Worm (Caenorhabditis elegans) whole organism, L4/young adult: ENCODE measurements around the gene arp-11.

ENCODE experiments used
- W03F9.2 ChIP-seq: fragments of 150-350 bp; optimal IDR thresholded peaks from 2 replicates; lab custom pipeline; 2014; ENCODE audit warnings: missing biosample characterization, missing genetic modification characterization
- dao-5 ChIP-seq: sonication (generic microtip); optimal IDR thresholded peaks from 2 replicates; lab custom pipeline; 2016; ENCODE audit warnings: missing genotype, missing genetic modification characterization, moderate library complexity, missing compliant biosample characterization
- him-1 ChIP-seq: sonication (generic microtip); optimal IDR thresholded peaks from 2 replicates; lab custom pipeline; 2016; ENCODE audit warnings: missing genotype, missing genetic modification reagents, missing genetic modification characterization, missing compliant biosample characterization

Gene arp-11

DNA sequence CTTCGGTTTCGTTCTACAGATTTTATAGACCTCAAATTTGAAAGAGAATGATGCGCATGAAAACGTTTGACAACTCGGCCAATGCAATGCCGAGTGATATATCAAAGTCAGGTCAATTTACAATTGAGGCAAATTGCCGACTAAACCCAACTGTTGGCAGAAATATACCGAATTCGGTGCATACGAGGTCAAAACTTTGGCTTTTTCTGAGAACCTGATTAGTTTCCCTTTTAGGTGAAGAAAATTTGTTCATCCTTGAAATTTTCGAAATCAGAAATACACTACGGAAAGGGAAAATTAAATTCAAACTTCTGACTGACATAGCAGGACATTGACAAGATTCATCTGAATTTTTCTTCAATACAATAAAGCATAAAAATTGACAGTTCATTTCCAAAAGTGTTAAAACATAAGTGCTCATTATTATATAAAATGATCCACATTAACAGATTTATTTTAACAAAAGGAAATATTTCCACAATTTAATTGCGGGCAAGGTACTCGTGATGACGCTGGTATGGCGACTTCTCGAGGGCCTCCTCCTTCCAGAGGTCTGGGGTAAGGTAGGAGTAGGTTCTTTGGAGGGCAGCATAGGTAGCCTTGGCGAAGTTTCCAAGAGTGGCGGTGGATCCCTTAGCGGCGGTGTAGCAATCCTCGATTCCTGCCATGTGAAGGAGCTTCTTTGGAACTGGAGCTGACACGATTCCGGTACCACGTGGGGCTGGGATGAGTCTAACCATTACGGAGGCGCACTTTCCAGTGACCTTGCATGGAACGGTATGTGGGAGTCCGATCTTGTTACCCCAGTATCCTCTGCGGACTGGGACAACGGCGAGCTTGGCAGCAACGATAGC, 23.1 kb upstream of the arp-11 start:
- no peak for TF ChIP-seq dao-5 (tag; lab: Kevin White, UChicago)
- no peak for TF ChIP-seq W03F9.2
- TF ChIP-seq him-1 = no peak

DNA sequence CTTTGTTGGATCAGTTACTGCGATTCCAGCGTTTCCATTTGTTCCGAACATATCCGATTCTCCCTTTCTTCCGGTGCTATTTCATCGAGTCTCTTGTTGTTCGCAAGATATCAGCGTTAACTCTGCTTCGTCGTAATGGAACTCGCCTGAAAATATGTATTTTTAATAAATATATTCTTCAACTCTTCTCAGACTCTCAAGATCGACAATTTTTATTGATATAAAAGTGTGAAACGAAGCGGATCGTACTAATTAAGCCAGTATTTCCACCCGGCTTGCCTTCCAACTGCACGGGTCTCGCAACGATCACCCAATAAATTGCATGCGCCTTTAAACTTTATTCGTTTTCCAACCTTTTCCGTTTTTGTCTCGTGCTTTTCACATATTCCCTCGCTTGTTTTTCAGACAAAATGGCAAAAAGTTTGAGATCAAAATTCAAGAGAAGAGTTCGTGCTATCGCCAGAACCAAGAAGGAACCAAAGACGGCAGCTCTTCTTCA, 22.0 kb upstream of the arp-11 start, which contains the start of the genes xpo-3 and C49H3.3:
xpo-3 (minus strand) TSS at position 51 of the 499 bp plus-strand sequence.
C49H3.3 (plus strand) TSS at position 369 of the 499 bp plus-strand sequence.
- TF ChIP-seq him-1 = no peak
- no peak for TF ChIP-seq dao-5 (tag; lab: Kevin White, UChicago)
- TF ChIP-seq W03F9.2 = peak; percentile 79

DNA sequence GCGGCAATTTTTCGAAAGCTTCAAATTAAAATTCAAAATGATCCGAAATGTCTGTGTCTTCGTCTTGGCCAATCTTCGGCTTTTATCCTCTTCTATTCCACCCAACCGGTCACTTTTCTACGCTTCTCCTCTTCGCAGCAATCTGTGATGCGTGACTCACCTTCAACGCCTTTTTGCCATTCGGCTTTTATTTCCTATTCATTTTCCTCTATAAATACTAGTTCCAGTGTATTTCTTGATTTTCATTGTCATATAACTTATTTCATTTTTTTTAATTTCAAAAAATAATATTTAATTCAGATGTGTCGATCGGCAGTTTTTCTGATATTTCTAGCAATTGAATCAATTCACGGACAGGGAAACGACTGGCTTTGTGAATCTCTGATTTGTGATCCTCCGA, 18.1 kb upstream of the arp-11 start, which contains the start of gene C49H3.16:
C49H3.16 (plus strand) TSS at position 301 of the 400 bp plus-strand sequence.
- no peak for TF ChIP-seq him-1
- TF ChIP-seq W03F9.2 = no peak
- no peak for TF ChIP-seq dao-5 (tag; lab: Kevin White, UChicago)

DNA sequence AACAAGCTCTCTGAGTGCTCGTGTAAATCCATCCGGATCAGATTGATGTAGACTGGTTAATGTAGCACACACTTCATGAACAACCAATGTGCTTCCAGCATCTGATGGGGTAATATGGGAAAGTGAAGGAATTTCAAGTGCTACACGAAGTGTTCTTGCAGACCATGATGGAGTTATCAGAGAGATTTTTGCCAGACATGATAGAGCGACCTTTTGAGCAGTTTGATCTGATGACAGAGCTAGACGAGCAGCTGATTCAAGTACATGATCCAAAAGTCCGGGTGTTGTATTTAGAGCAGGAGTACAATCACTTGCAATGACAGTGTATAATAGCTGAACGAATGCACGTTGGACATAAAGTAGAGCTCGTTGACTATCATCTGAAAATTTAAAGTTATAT, 15.8 kb upstream of the arp-11 start:
- TF ChIP-seq dao-5 (tag; lab: Kevin White, UChicago) (no peak), W03F9.2 (no peak), him-1 (no peak)

DNA sequence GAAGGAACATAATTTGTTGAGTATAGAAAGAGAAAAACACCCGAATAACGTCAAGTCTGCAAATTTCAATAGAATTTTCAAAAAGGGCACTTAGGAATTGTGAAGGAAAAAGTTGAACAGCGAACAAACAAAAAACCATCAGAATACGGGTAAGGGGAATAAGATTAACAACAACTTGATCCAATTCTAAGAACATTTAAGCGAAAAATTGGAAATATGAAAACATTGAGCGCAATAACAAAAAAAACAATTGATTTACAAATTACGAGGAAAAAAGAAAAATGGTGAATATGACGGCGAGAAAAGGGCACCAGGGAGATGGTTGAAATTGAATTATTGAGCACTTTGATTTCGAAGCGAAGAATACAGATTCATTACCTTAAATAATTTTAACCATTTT, 14.8 kb upstream of the arp-11 start:
- TF ChIP-seq dao-5 (tag; lab: Kevin White, UChicago) (no peak), W03F9.2 (no peak), him-1 (no peak)

DNA sequence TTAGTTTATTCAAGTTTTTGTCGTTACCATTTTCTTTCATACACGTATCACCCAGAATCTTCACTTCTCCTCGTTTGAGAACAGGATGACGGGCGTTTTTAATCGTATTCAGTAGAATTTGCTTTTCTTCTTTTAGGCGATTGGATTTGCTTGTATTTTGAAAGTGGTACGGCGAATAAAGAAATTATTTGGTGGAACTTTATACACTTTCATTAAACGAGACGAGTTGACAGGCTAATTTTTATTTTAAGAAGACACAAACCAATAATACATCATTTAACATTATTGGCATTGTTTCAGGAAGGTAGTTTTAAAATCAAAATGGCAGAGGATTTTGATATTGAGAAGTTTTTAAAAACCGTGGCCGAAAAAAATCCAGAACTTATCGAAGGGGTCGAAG, 12.9 kb upstream of the arp-11 start, which contains the start of gene C49H3.4:
C49H3.4 (plus strand) TSS at position 301 of the 400 bp plus-strand sequence.
- no peak for TF ChIP-seq dao-5 (tag; lab: Kevin White, UChicago)
- no peak for TF ChIP-seq him-1
- no peak for TF ChIP-seq W03F9.2

DNA sequence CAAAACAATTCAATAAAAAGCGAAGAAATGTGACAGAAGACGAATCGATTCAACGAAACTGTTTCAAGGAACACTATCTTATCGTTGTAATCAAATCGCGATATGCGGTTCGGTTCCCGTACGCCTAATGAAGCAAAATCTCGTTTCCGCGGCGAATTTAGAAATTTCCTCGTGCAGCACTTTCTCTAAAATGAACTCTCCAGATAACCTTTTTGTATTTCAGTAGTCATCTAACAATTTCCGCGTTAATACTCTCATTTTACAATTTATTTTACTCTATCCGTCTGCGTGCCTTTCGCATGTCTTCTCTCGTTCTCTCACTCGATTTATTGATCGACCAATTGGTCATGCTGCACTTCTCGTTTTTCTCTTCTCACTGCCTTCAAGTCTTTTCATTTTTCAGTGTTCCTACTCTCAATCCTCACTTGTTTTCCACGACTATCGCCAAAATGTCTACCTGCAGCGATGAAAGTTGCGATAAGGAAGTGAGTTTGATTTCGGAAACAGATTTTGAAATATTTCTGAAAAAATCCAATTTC, 8.2 kb upstream of the arp-11 start, which contains the start of the genes npp-27 and ntl-4:
npp-27 (minus strand) TSS at position 51 of the 539 bp plus-strand sequence.
ntl-4 (plus strand) TSS at position 379 of the 539 bp plus-strand sequence.
- TF ChIP-seq him-1 = no peak

DNA sequence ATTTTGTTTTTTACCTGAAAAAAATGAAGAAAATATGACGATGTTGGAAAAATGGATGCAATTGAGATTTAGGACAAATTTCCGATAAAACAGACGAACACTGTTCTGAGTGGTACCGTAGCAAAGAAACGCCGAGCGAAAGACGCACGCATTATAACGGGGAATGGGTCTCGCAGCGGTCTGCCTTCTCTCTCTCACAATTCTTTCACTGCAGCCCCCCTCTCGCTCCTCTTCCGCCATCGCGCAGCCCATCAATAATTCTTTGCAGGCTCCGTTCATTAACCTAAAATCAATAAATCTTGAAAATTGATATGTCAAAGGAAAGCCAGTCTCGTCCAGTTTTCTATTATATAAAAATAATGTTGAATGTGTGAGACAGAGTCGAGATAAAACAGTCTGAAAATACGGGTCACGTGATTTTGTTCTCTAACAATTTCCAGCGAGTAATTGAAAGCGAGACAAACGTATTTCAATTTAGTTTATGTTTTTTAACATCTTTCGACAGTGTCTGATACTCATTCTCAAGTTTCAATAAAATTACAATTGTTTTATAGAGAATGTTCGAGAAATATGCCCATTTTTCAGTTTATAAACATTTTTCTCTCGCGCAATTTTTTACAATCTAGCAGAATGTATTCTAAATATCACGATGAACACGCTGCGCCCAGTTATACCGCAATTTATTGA, 7.5 kb upstream of the arp-11 start:
- TF ChIP-seq W03F9.2 = peak; percentile 33
- no peak for TF ChIP-seq dao-5 (tag; lab: Kevin White, UChicago)
- TF ChIP-seq him-1 = no peak

DNA sequence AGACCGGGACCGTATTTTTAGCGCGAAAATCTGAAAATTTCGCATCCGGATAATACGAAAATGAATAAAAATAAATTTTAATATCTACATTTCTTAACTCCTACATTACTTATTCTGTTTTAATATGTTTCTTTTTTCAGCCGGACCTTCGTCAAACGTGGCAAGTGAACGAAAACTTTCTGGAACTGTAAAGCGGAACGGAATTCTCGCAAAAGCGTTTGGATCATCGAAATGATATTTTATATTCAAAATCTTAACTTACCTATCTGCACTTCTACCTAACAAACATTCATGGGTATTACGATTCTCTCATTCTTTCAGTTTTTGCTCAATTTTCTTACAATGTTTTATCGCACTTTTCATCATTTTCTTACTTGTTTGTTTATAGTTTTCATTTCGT, 4.6 kb upstream of the arp-11 start:
- TF ChIP-seq dao-5 (tag; lab: Kevin White, UChicago) (no peak), him-1 (no peak), W03F9.2 (no peak)

DNA sequence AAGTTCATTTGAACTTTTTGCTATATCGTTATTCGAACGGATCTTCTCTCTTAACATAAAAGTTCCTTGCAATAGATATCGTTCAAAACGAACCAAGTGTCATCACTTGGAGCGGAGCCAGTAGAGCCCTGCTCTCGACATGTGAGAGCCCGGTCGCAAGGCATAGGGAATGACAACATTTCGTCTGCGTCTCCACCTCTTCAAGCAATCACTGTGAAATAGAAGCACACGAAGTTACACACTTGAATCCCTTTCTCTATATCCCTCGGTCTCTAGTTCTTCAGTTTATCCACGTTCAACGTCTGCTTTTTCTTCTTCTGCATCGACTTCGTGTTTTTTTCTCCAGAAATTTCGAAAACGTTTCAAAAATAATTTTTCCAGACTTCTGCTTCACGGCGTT, 1.3 kb upstream of the arp-11 start, which contains the start of gene C49H3.6:
C49H3.6 (plus strand) TSS at position 380 of the 400 bp plus-strand sequence.
- TF ChIP-seq him-1 (no peak), W03F9.2 (no peak), dao-5 (tag; lab: Kevin White, UChicago) (no peak)

DNA sequence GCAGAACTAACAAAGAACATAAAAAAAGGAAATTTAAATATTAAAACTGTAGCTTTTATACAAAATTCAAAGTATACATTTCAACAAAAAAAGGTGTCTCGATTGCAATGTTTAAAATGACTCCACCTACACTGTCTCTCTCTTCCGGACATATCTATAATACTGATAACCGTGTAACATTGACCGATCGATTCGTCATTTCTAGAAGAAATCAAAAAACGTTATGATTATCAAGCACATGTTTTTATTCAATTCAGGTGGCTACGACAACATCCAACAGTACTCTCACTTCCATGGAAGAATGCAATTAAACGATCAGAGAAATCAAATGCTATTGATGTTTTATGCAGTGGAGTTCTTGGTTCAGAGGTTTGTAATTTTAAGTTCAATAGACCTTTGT, 3.6 kb downstream of the arp-11 start:
- TF ChIP-seq dao-5 (tag; lab: Kevin White, UChicago) (no peak), W03F9.2 (no peak), him-1 (no peak)

DNA sequence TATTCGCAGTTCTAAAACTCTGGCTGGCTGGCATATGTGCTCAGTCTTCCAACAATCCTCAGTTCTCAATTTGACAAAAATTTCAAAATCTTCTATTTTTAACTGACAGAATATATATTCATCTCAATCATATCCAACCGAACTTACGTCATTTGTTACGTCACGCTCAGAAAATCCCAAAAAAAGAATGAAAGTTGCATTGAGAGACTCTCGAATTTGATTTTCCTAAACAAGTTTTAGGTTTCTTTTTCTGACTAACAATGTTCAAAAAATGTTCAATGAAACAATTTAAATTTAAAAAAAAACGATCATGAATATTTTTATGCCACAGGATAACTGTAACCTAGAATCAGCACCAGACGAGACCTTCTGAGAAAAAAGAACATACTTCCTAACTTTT, 4.1 kb downstream of the arp-11 start:
- no peak for TF ChIP-seq dao-5 (tag; lab: Kevin White, UChicago)

DNA sequence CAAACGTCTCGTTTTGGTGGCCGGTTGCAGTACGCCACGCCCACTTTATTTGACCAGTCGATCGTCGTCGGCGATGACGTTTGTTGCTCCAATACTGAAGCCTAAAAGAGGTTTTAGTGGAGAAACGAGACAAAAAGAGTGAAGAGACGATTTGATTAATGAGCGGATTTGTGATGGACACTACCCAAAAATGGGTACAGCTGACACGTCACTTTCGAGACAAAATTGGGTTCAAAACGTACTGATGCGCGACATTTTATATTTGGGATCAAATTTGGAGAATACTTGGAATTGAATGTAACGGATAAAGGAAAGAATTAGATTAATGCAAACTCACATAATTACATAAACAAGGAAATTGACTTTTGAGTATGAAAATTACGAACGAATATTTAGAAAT, 4.6 kb downstream of the arp-11 start, which contains the start of gene ilys-4:
ilys-4 (minus strand) TSS at position 101 of the 400 bp plus-strand sequence.
- TF ChIP-seq him-1 (no peak), dao-5 (tag; lab: Kevin White, UChicago) (no peak), W03F9.2 (no peak)

DNA sequence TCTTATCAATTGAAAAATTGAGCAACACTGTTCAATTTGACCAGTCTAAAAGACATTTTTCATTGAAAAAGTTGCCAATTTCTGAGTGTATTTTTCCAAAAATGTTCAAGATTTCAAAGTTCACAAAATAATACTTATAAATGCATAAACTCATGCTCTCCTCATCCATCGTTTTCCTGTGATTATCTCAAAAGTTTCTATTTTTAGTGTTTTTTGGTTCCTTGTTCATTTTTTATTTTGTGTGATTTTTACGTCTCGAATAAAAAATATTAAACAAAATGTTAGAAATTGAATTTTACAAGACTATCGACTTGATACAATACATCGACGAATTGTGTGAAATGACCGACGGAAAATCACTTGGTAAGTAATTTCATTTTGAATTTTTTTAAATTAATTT, 20.3 kb downstream of the arp-11 start, which contains the start of gene atic-1:
atic-1 (plus strand) TSS at position 301 of the 400 bp plus-strand sequence.
- no peak for TF ChIP-seq him-1
